Worm (Caenorhabditis elegans): ENCODE results near the gene nhr-22.

Gene nhr-22

ce11 chrII:6422812-6423211 lies 26.8 kb downstream of the nhr-22 start, which contains the start of gene K03H9.3:
Gene K03H9.3, plus strand, starts transcription at chrII:6423112.
- TF ChIP-seq nhr-102 (tag; optimal IDR thresholded peaks at IDR 0.05) (no peak), dpl-1 (GFP tag; optimal IDR thresholded peaks at IDR 0.05) (no peak)

- TF ChIP-seq zip-2 (tag; optimal IDR thresholded peaks at IDR 0.05) (no peak), daf-16 (GFP tag; optimal IDR thresholded peaks at IDR 0.05) (no peak), daf-16 (tag; optimal IDR thresholded peaks at IDR 0.05) (no peak), cey-2 (tag; optimal IDR thresholded peaks at IDR 0.05; ENCODE audit: borderline replicate concordance, insufficient read depth) (no peak), mdt-29 (GFP tag; IDR thresholded peaks at IDR 0.05) (no peak), aha-1 (tag) (peak; percentile 69), lin-39 (tag; optimal IDR thresholded peaks at IDR 0.05) (no peak)
Measured at ce11 chrII:6419163-6419562, 30.4 kb downstream of the nhr-22 start.

ce11 chrII:6417999-6418398 lies 31.6 kb downstream of the nhr-22 start:
- TF ChIP-seq unc-62 (GFP tag; optimal IDR thresholded peaks at IDR 0.05 in 1 of 2) = peak in 1 of 2 experiments; percentile 1
- TF ChIP-seq unc-62 (tag; optimal IDR thresholded peaks at IDR 0.05) = no peak
- no peak for TF ChIP-seq F44E2.7 (GFP tag; IDR thresholded peaks at IDR 0.05)

- TF ChIP-seq ztf-7 (tag; optimal IDR thresholded peaks at IDR 0.05) (no peak), ceh-44 (GFP tag; IDR thresholded peaks at IDR 0.05) (no peak), attf-4 (tag; optimal IDR thresholded peaks at IDR 0.05) (no peak), nhr-77 (tag; optimal IDR thresholded peaks at IDR 0.05) (peak; percentile 85), mxl-3 (GFP tag; optimal IDR thresholded peaks at IDR 0.05) (peak; percentile 80), unc-39 (tag; optimal IDR thresholded peaks at IDR 0.05) (no peak), lim-7 (GFP tag; IDR thresholded peaks at IDR 0.05) (no peak), ZK546.5 (tag; optimal IDR thresholded peaks at IDR 0.05) (no peak), nhr-102 (tag; optimal IDR thresholded peaks at IDR 0.05) (peak; percentile 51), dmd-9 (GFP tag; IDR thresholded peaks at IDR 0.05) (no peak), Y5F2A.4 (GFP tag; optimal IDR thresholded peaks at IDR 0.05) (no peak), jun-1 (tag; optimal IDR thresholded peaks at IDR 0.05) (no peak), Y75B8A.6 (GFP tag; IDR thresholded peaks at IDR 0.05) (no peak), nhr-28 (tag; optimal IDR thresholded peaks at IDR 0.05) (peak; percentile 77), snpc-4 (tag; optimal IDR thresholded peaks at IDR 0.05) (no peak), zag-1 (tag; optimal IDR thresholded peaks at IDR 0.05) (no peak), lin-39 (tag; optimal IDR thresholded peaks at IDR 0.05) (no peak), duxl-1 (tag; optimal IDR thresholded peaks at IDR 0.05; ENCODE audit: poor library complexity) (no peak), F26F4.8 (GFP tag; conservative IDR thresholded peaks at IDR 0.05) (no peak), ceh-28 (tag; optimal IDR thresholded peaks at IDR 0.05) (no peak), set-16 (GFP tag; IDR thresholded peaks at IDR 0.05) (no peak), zfp-2 (tag; optimal IDR thresholded peaks at IDR 0.05) (no peak), ztf-11 (tag; optimal IDR thresholded peaks at IDR 0.05) (no peak), dpl-1 (GFP tag; optimal IDR thresholded peaks at IDR 0.05) (no peak), gei-8 (GFP tag; optimal IDR thresholded peaks at IDR 0.05) (no peak), T20F7.1 (GFP tag; optimal IDR thresholded peaks at IDR 0.05) (peak; percentile 52), nhr-6 (tag; optimal IDR thresholded peaks at IDR 0.05) (peak; percentile 32), hlh-11 (tag; optimal IDR thresholded peaks at IDR 0.05) (peak; percentile 86), egl-27 (tag; optimal IDR thresholded peaks at IDR 0.05) (no peak), ceh-32 (tag; optimal IDR thresholded peaks at IDR 0.05; ENCODE audit: poor library complexity) (no peak), dmd-6 (GFP tag; IDR thresholded peaks at IDR 0.05) (peak; percentile 85), lir-3 (tag; optimal IDR thresholded peaks at IDR 0.05) (no peak), zfp-3 (GFP tag; conservative IDR thresholded peaks at IDR 0.05) (no peak), nhr-48 (tag; optimal IDR thresholded peaks at IDR 0.05) (peak; percentile 48), nhr-11 (tag; optimal IDR thresholded peaks at IDR 0.05) (no peak), egl-43 (GFP tag; IDR thresholded peaks at IDR 0.05) (no peak), aha-1 (tag) (no peak), F10B5.3 (tag; optimal IDR thresholded peaks at IDR 0.05) (no peak), mdl-1 (tag; optimal IDR thresholded peaks at IDR 0.05) (peak in 1 of 2 experiments; percentile 63), R02D3.7 (tag; optimal IDR thresholded peaks at IDR 0.05) (no peak)
Measured at ce11 chrII:6413788-6414187, 35.8 kb downstream of the nhr-22 start.

Data from whole organism, L4 larva.